Worm (Caenorhabditis elegans): Measurements from ENCODE around the gene csp-2.

DNA sequence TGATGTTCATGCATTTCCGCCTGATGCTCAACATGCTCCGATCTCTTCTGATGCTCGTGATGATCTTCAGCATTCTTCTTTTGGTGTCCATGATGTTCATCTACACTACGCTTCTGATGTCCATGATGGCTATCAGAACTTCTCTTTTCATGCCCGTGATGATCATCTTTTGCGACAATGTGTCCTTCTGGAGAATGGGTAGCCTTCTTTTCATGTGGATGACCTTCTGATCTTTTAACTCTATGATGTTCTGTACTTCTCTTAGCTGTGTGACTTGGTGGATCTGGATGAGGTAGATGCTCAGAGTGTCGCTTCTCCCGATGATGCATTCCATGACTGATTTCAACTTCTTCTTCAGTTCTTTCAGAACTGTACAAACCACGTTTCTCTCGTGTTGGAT, 48.6 kb upstream of the csp-2 start:
- no peak for TF ChIP-seq nhr-11 (tag; optimal IDR thresholded peaks at IDR 0.05)
- TF ChIP-seq R02D3.7 (tag; optimal IDR thresholded peaks at IDR 0.05) = no peak
- TF ChIP-seq lin-39 (tag; optimal IDR thresholded peaks at IDR 0.05) = no peak
- no peak for TF ChIP-seq sea-2 (GFP tag; optimal IDR thresholded peaks at IDR 0.05)
- no peak for TF ChIP-seq nhr-28 (tag; optimal IDR thresholded peaks at IDR 0.05)

All from whole organism, L3 larva.